Worm (Caenorhabditis elegans) whole organism, young adult: ENCODE data around the gene Y7A5A.24.

Experiments
- D2030.7 ChIP-seq: fragments of 200-800 bp; sonication (Bioruptor generic); IDR thresholded peaks from 2 replicates; pipeline ENCODE4 v1.3.6; 2022; ENCODE audit warnings: missing genetic modification reagents, missing genetic modification characterization, missing compliant biosample characterization
- F39B2.1 ChIP-seq: fragments of 200-800 bp; sonication (Bioruptor generic); IDR thresholded peaks from 2 replicates; pipeline ENCODE4 v1.3.6; 2022; ENCODE audit warnings: missing genetic modification reagents, missing genetic modification characterization, missing compliant biosample characterization
- F49E8.2 ChIP-seq: sonication (generic microtip); optimal IDR thresholded peaks from 3 replicates; lab custom pipeline; 2017; ENCODE audit warnings: missing genetic modification characterization, mild to moderate bottlenecking, missing compliant biosample characterization, antibody characterized with exemption, moderate library complexity; ENCODE audit not compliant: insufficient read depth
- K11D2.4 ChIP-seq: fragments of 200-800 bp; sonication (Bioruptor generic); IDR thresholded peaks from 2 replicates; pipeline ENCODE4 v1.3.6; 2022; ENCODE audit warnings: missing genetic modification reagents, missing genetic modification characterization, missing compliant biosample characterization
- K12H6.12 ChIP-seq: fragments of 200-800 bp; sonication (Bioruptor generic); optimal IDR thresholded peaks from 2 replicates; lab custom pipeline; 2018; ENCODE audit warnings: mild to moderate bottlenecking, missing genetic modification characterization, missing compliant biosample characterization
- T07F8.4 ChIP-seq: sonication (generic microtip); optimal IDR thresholded peaks from 2 replicates; lab custom pipeline; 2016; ENCODE audit warnings: mild to moderate bottlenecking, missing genetic modification characterization, moderate library complexity, missing compliant biosample characterization
- T26A5.8 ChIP-seq: sonication (generic microtip); optimal IDR thresholded peaks from 2 replicates; lab custom pipeline; 2016; ENCODE audit warnings: missing genetic modification characterization, missing compliant biosample characterization
- Y53F4B.3 ChIP-seq: fragments of 200-800 bp; sonication (Bioruptor generic); IDR thresholded peaks from 2 replicates; pipeline ENCODE4 v1.3.6; 2022; ENCODE audit warnings: missing genetic modification reagents, missing genetic modification characterization, missing compliant biosample characterization
- Y53G8AR.9 ChIP-seq: fragments of 200-800 bp; sonication (Bioruptor generic); conservative IDR thresholded peaks from 2 replicates; pipeline ENCODE4 v1.3.6; 2022; ENCODE audit warnings: missing genetic modification reagents, missing genetic modification characterization, missing compliant biosample characterization
- ZK185.1 ChIP-seq: sonication (generic microtip); optimal IDR thresholded peaks from 2 replicates; lab custom pipeline; 2016; ENCODE audit warnings: mild to moderate bottlenecking, missing genetic modification characterization, missing compliant biosample characterization; ENCODE audit not compliant: poor library complexity, severe bottlenecking
- akir-1 ChIP-seq: fragments of 200-800 bp; sonication (Bioruptor generic); optimal IDR thresholded peaks from 2 replicates; lab custom pipeline; 2018; ENCODE audit warnings: mild to moderate bottlenecking, missing genetic modification characterization, moderate library complexity, missing compliant biosample characterization
- ama-1 ChIP-seq, 3 experiments: fragments of 150-350 bp in 1 of 3; sonication (generic microtip) in 2 of 3; optimal IDR thresholded peaks; 2 replicates each; lab custom pipeline; 2014 to 2018; ENCODE audit warnings: missing biosample characterization in 2 of 3, missing genetic modification characterization in 2 of 3, missing genetic modification reagents in 2 of 3
- aptf-3 ChIP-seq: fragments of 200-800 bp; sonication (Bioruptor generic); IDR thresholded peaks from 2 replicates; pipeline ENCODE4 v1.3.6; 2022; ENCODE audit warnings: missing genetic modification characterization, missing compliant biosample characterization
- atf-7 ChIP-seq: sonication (generic microtip); optimal IDR thresholded peaks from 2 replicates; lab custom pipeline; 2017; ENCODE audit warnings: mild to moderate bottlenecking, missing genetic modification characterization, missing compliant biosample characterization
- ccch-3 ChIP-seq: fragments of 200-800 bp; sonication (Bioruptor generic); optimal IDR thresholded peaks from 2 replicates; lab custom pipeline; 2018; ENCODE audit warnings: mild to moderate bottlenecking, missing genetic modification characterization, missing compliant biosample characterization
- cebp-1 ChIP-seq, 2 experiments: fragments of 200-800 bp in 1 of 2; sonication (Bioruptor generic) in 1 of 2; sonication (generic microtip) in 1 of 2; IDR thresholded peaks in 1 of 2; optimal IDR thresholded peaks in 1 of 2; 2 replicates each; pipeline versions ENCODE4 v1.3.6 to Lab custom; 2017 to 2022; ENCODE audit warnings: missing compliant biosample characterization in 2 of 2, missing genetic modification characterization in 2 of 2, mild to moderate bottlenecking in 1 of 2, missing genetic modification reagents in 1 of 2, moderate library complexity in 1 of 2
- cebp-2 ChIP-seq: fragments of 200-800 bp; sonication (Bioruptor generic); IDR thresholded peaks from 2 replicates; pipeline ENCODE4 v1.3.6; 2022; ENCODE audit warnings: missing genetic modification characterization, missing compliant biosample characterization
- ceh-40 ChIP-seq: fragments of 200-800 bp; sonication (Bioruptor generic); IDR thresholded peaks from 2 replicates; pipeline ENCODE4 v1.3.6; 2022; ENCODE audit warnings: missing genetic modification characterization, missing compliant biosample characterization
- chd-7 ChIP-seq: sonication (generic microtip); optimal IDR thresholded peaks from 2 replicates; lab custom pipeline; 2016; ENCODE audit warnings: mild to moderate bottlenecking, missing genetic modification characterization, moderate library complexity, missing compliant biosample characterization
- die-1 ChIP-seq: sonication (generic microtip); optimal IDR thresholded peaks from 2 replicates; lab custom pipeline; 2016; ENCODE audit warnings: missing genotype, mild to moderate bottlenecking, missing genetic modification characterization, missing compliant biosample characterization
- dpff-1 ChIP-seq: sonication (generic microtip); optimal IDR thresholded peaks from 2 replicates; lab custom pipeline; 2017; ENCODE audit warnings: mild to moderate bottlenecking, missing genetic modification characterization, missing compliant biosample characterization
- dpl-1 ChIP-seq: fragments of 150-350 bp; optimal IDR thresholded peaks from 2 replicates; lab custom pipeline; 2014; ENCODE audit warnings: missing biosample characterization, missing genetic modification reagents, missing genetic modification characterization
- egrh-3 ChIP-seq: fragments of 200-800 bp; sonication (Bioruptor generic); IDR thresholded peaks from 2 replicates; pipeline ENCODE4 v1.3.6; 2022; ENCODE audit warnings: missing genetic modification reagents, missing genetic modification characterization, missing compliant biosample characterization
- ekl-4 ChIP-seq: fragments of 200-800 bp; sonication (Bioruptor generic); IDR thresholded peaks from 2 replicates; pipeline ENCODE4 v1.3.6; 2022; ENCODE audit warnings: missing genetic modification reagents, missing genetic modification characterization, missing compliant biosample characterization
- ets-4 ChIP-seq: fragments of 200-800 bp; sonication (Bioruptor generic); optimal IDR thresholded peaks from 2 replicates; lab custom pipeline; 2018; ENCODE audit warnings: mild to moderate bottlenecking, missing genetic modification characterization, missing compliant biosample characterization
- hmg-20 ChIP-seq: fragments of 200-800 bp; sonication (Bioruptor generic); IDR thresholded peaks from 2 replicates; pipeline ENCODE4 v1.3.6; 2022; ENCODE audit warnings: missing genetic modification reagents, missing genetic modification characterization, missing compliant biosample characterization
- hsf-1 ChIP-seq: fragments of 200-800 bp; sonication (Bioruptor generic); IDR thresholded peaks from 2 replicates; pipeline ENCODE4 v1.3.6; 2022; ENCODE audit warnings: missing genetic modification reagents, missing genetic modification characterization, missing compliant biosample characterization
- lag-1 ChIP-seq: fragments of 200-800 bp; sonication (Bioruptor generic); IDR thresholded peaks from 2 replicates; pipeline ENCODE4 v1.3.6; 2022; ENCODE audit warnings: missing genetic modification reagents, missing genetic modification characterization, missing compliant biosample characterization
- lin-40 ChIP-seq: sonication (generic microtip); optimal IDR thresholded peaks from 2 replicates; lab custom pipeline; 2016; ENCODE audit warnings: missing genetic modification characterization, mild to moderate bottlenecking, missing compliant biosample characterization, missing genotype, missing genetic modification reagents
- lsy-27 ChIP-seq: sonication (generic microtip); optimal IDR thresholded peaks from 2 replicates; lab custom pipeline; 2017; ENCODE audit warnings: missing genetic modification characterization, mild to moderate bottlenecking, missing compliant biosample characterization, antibody characterized with exemption, missing genotype, borderline replicate concordance; ENCODE audit not compliant: insufficient read depth
- madf-10 ChIP-seq: sonication (generic microtip); optimal IDR thresholded peaks from 2 replicates; lab custom pipeline; 2016; ENCODE audit warnings: mild to moderate bottlenecking, missing genetic modification characterization, missing compliant biosample characterization
- madf-6 ChIP-seq: fragments of 200-800 bp; sonication (Bioruptor generic); IDR thresholded peaks from 2 replicates; pipeline ENCODE4 v1.3.6; 2022; ENCODE audit warnings: missing genetic modification reagents, missing genetic modification characterization, missing compliant biosample characterization
- madf-8 ChIP-seq: fragments of 200-800 bp; sonication (Bioruptor generic); conservative IDR thresholded peaks from 2 replicates; pipeline ENCODE4 v1.3.6; 2022; ENCODE audit warnings: missing genetic modification reagents, missing genetic modification characterization, missing compliant biosample characterization
- mcd-1 ChIP-seq: fragments of 200-800 bp; sonication (Bioruptor generic); IDR thresholded peaks from 2 replicates; pipeline ENCODE4 v1.3.6; 2022; ENCODE audit warnings: missing genetic modification reagents, missing genetic modification characterization, missing compliant biosample characterization
- mes-4 ChIP-seq: sonication (generic microtip); optimal IDR thresholded peaks from 2 replicates; lab custom pipeline; 2016; ENCODE audit warnings: missing genotype, missing genetic modification characterization, missing compliant biosample characterization
- nfya-1 ChIP-seq: sonication (generic microtip); optimal IDR thresholded peaks from 2 replicates; lab custom pipeline; 2017; ENCODE audit warnings: antibody characterized with exemption, missing compliant biosample characterization, missing genetic modification characterization, borderline replicate concordance; ENCODE audit not compliant: insufficient read depth
- nhr-80 ChIP-seq: sonication (generic microtip); optimal IDR thresholded peaks from 2 replicates; lab custom pipeline; 2016; ENCODE audit warnings: missing genetic modification characterization, missing compliant biosample characterization
- rcor-1 ChIP-seq: fragments of 200-800 bp; sonication (Bioruptor generic); IDR thresholded peaks from 2 replicates; pipeline ENCODE4 v1.3.6; 2022; ENCODE audit warnings: missing genetic modification reagents, missing genetic modification characterization, missing compliant biosample characterization
- repo-1 ChIP-seq: sonication (generic microtip); optimal IDR thresholded peaks from 2 replicates; lab custom pipeline; 2017; ENCODE audit warnings: mild to moderate bottlenecking, missing genetic modification characterization, missing compliant biosample characterization
- sdz-38 ChIP-seq: sonication (generic microtip); optimal IDR thresholded peaks from 2 replicates; lab custom pipeline; 2016; ENCODE audit warnings: missing genotype, missing genetic modification characterization, missing compliant biosample characterization
- snpc-1.3 ChIP-seq: sonication (generic microtip); optimal IDR thresholded peaks from 2 replicates; lab custom pipeline; 2017; ENCODE audit warnings: missing genetic modification characterization, mild to moderate bottlenecking, missing compliant biosample characterization, antibody characterized with exemption, moderate library complexity, missing genotype, missing genetic modification reagents; ENCODE audit not compliant: insufficient read depth
- snpc-3.4 ChIP-seq: sonication (generic microtip); optimal IDR thresholded peaks from 2 replicates; lab custom pipeline; 2017; ENCODE audit warnings: missing genetic modification characterization, mild to moderate bottlenecking, missing compliant biosample characterization, antibody characterized with exemption, moderate library complexity, missing genotype, missing genetic modification reagents
- somi-1 ChIP-seq: fragments of 200-800 bp; sonication (Bioruptor generic); optimal IDR thresholded peaks from 2 replicates; lab custom pipeline; 2018; ENCODE audit warnings: mild to moderate bottlenecking, missing genetic modification characterization, missing compliant biosample characterization
- xnd-1 ChIP-seq: sonication (generic microtip); optimal IDR thresholded peaks from 2 replicates; lab custom pipeline; 2016; ENCODE audit warnings: missing genotype, missing genetic modification reagents, missing genetic modification characterization, missing compliant biosample characterization
- ztf-22 ChIP-seq: fragments of 200-800 bp; sonication (Bioruptor generic); optimal IDR thresholded peaks from 2 replicates; lab custom pipeline; 2018; ENCODE audit warnings: mild to moderate bottlenecking, missing genetic modification characterization, moderate library complexity, missing compliant biosample characterization
- ztf-3 ChIP-seq: fragments of 200-800 bp; sonication (Bioruptor generic); optimal IDR thresholded peaks from 2 replicates; lab custom pipeline; 2018; ENCODE audit warnings: mild to moderate bottlenecking, missing genetic modification characterization, missing compliant biosample characterization
- ztf-6 ChIP-seq: fragments of 200-800 bp; sonication (Bioruptor generic); IDR thresholded peaks from 2 replicates; pipeline ENCODE4 v1.3.6; 2022; ENCODE audit warnings: missing genetic modification reagents, missing genetic modification characterization, missing compliant biosample characterization

Gene Y7A5A.24

DNA sequence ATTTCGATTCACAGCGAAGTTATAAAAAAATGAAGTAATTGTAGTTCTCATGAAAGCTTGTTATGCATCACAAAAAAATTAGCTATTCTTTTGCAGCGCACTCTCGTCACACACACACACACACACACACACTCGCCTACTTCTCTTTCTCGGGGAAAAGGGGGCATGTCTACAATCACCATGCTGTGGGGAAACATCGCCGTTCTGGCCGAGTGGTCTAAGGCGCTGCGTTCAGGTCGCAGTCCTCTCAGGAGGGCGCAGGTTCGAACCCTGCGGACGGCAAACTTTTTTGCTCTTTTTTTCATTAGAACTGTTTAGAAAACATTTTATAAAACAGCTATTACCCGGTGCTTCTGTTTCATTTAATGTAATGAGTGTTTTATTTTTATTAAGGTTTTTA, 40.1 kb downstream of the Y7A5A.24 start (continued):
- TF ChIP-seq chd-7, result peak; percentile 65
- peak; percentile 82 for TF ChIP-seq rcor-1 (GFP tag; lab: Robert Waterston, UW)
- TF ChIP-seq ZK185.1 (tag; lab: Kevin White, UChicago), result peak; percentile 86
- TF ChIP-seq lin-40 (tag; lab: Kevin White, UChicago), result peak; percentile 56
- no peak for TF ChIP-seq ekl-4
- TF ChIP-seq snpc-3.4 (tag; lab: Kevin White, UChicago), result peak; percentile 74
- peak; percentile 34 for TF ChIP-seq nhr-80 (tag; lab: Kevin White, UChicago)
- TF ChIP-seq T26A5.8 (tag; lab: Kevin White, UChicago), result peak; percentile 74
- TF ChIP-seq T07F8.4 (tag; lab: Kevin White, UChicago), result peak; percentile 72
- TF ChIP-seq hsf-1, result no peak
- TF ChIP-seq aptf-3, result no peak
- TF ChIP-seq egrh-3 (GFP tag; lab: Robert Waterston, UW), result peak; percentile 80
- no peak for TF ChIP-seq lag-1
- TF ChIP-seq F39B2.1 (GFP tag; lab: Robert Waterston, UW), result 0 out of 2 replicates have a peak, but pooled peaks have one; percentile 29
- TF ChIP-seq mcd-1 (GFP tag; lab: Robert Waterston, UW), result peak; percentile 71
- no peak for TF ChIP-seq dpff-1 (tag; lab: Kevin White, UChicago)
- TF ChIP-seq K12H6.12 (tag; lab: Kevin White, UChicago), result peak; percentile 60
- TF ChIP-seq ceh-40 (GFP tag; lab: Robert Waterston, UW), result 0 out of 2 replicates have a peak, but pooled peaks have one; percentile 5
- no peak for TF ChIP-seq ztf-22
- no peak for TF ChIP-seq ztf-3
- TF ChIP-seq ztf-6 (GFP tag; lab: Robert Waterston, UW), result peak; percentile 73; the same call in 1 of the 2 replicates
- no peak for TF ChIP-seq xnd-1
- TF ChIP-seq repo-1 (tag; lab: Kevin White, UChicago), result no peak
- TF ChIP-seq somi-1 (GFP tag; lab: Kevin White, UChicago), result peak; percentile 44
- no peak for TF ChIP-seq lsy-27
- peak; percentile 20 for TF ChIP-seq F49E8.2 (tag; lab: Kevin White, UChicago)
- TF ChIP-seq Y53G8AR.9, result no peak
- no peak for TF ChIP-seq ama-1 (optimal IDR thresholded peaks at IDR 0.05; lab: Kevin White, UChicago)
- TF ChIP-seq ama-1 (GFP tag; optimal IDR thresholded peaks at IDR 0.05; lab: Kevin White, UChicago), result peak in 1 of 2 experiments; percentile 66
- TF ChIP-seq madf-6 (GFP tag; lab: Robert Waterston, UW), result peak; percentile 59
- peak; percentile 11 for TF ChIP-seq snpc-1.3
- TF ChIP-seq cebp-2, result peak; percentile 84; the same call in 1 of the 2 replicates
- no peak for TF ChIP-seq nfya-1 (tag; lab: Kevin White, UChicago)
- no peak for TF ChIP-seq dpl-1 (GFP tag; lab: Kevin White, UChicago)
- peak; percentile 55 for TF ChIP-seq atf-7
- no peak for TF ChIP-seq ets-4 (GFP tag; lab: Kevin White, UChicago)
- peak; percentile 81 for TF ChIP-seq hmg-20
- peak; percentile 60 for TF ChIP-seq akir-1 (GFP tag; lab: Kevin White, UChicago)
- no peak for TF ChIP-seq ccch-3 (GFP tag; lab: Kevin White, UChicago)
- no peak for TF ChIP-seq madf-8 (GFP tag; lab: Robert Waterston, UW)
- peak; percentile 84 for TF ChIP-seq D2030.7 (GFP tag; lab: Robert Waterston, UW)
- peak; percentile 77 for TF ChIP-seq madf-10 (tag; lab: Kevin White, UChicago)
- TF ChIP-seq cebp-1 (GFP tag; IDR thresholded peaks at IDR 0.05; lab: Robert Waterston, UW), result peak; percentile 46; the same call in 1 of the 2 replicates
- peak; percentile 81 for TF ChIP-seq cebp-1 (tag; optimal IDR thresholded peaks at IDR 0.05; lab: Kevin White, UChicago)
- TF ChIP-seq Y53F4B.3 (GFP tag; lab: Robert Waterston, UW), result peak; percentile 27; the same call in 1 of the 2 replicates
- TF ChIP-seq mes-4, result peak; percentile 80
- TF ChIP-seq K11D2.4, result peak; percentile 90
- TF ChIP-seq die-1, result peak; percentile 82
- peak; percentile 63 for TF ChIP-seq sdz-38
